Worm (Caenorhabditis elegans): ENCODE results near the gene lgc-12.

DNA sequence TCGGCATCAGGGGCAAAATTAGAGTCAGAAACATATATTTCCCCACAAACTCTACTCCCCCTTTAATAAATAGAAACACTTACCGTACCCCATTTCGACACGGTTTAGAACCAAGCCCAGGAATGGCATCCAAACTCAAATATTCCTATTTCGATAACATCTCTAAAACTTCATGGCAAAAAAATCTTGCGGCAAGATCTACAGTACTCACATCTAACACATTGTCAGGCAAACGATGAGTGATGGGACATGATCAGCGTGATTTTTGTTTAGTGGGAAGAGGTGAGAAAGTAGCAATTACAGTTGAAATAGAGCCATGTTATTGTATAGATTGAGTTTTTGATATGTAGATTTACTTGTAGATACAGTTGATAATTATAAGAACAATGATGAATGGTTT is 11.0 kb upstream of the lgc-12 start:
- no peak for TF ChIP-seq lin-40 (tag; optimal IDR thresholded peaks at IDR 0.05)
- TF ChIP-seq cebp-2 (GFP tag; IDR thresholded peaks at IDR 0.05) = no peak
- no peak for TF ChIP-seq ama-1 (optimal IDR thresholded peaks at IDR 0.05)
- TF ChIP-seq ama-1 (GFP tag; optimal IDR thresholded peaks at IDR 0.05) = no peak
- no peak for TF ChIP-seq lsy-27 (tag; optimal IDR thresholded peaks at IDR 0.05; ENCODE audit: borderline replicate concordance, insufficient read depth)
- TF ChIP-seq F33H1.4 (GFP tag; IDR thresholded peaks at IDR 0.05) = no peak
- TF ChIP-seq repo-1 (tag; optimal IDR thresholded peaks at IDR 0.05) = no peak
- no peak for TF ChIP-seq ztf-28 (GFP tag; IDR thresholded peaks at IDR 0.05)
- TF ChIP-seq hmg-1.2 (GFP tag; IDR thresholded peaks at IDR 0.05) = no peak
